Worm (Caenorhabditis elegans): Measurements from ENCODE around the gene ZK1307.3.

ZK1307.3 gene

DNA sequence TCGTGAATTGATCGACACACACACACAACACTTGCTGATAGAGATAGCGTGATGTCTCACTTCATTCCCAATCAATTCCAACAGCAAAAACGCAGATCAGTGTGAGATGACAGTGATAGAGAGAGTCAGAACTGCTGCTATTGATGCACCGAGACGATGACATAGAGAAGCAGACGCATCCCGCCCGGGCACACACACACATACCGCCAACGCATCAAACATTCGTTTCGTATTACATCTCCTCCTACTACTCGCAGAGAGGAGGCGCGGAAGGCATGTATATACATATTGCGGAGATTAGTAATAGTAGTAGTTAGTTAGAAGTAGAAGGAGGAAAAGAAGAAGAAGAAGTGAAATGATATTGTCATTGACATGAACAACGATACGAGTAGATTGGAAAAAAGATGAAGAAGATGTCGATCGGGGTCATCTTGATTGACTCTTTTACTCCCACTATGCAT, 33.4 kb downstream of the ZK1307.3 start (continued):
- TF ChIP-seq nhr-77 (tag; optimal IDR thresholded peaks at IDR 0.05), result peak; percentile 3
- TF ChIP-seq lin-13 (GFP tag; optimal IDR thresholded peaks at IDR 0.05), result no peak
- TF ChIP-seq ceh-20 (GFP tag; IDR thresholded peaks at IDR 0.05), result no peak
- TF ChIP-seq nhr-48 (tag; optimal IDR thresholded peaks at IDR 0.05), result no peak
- no peak for TF ChIP-seq dmd-8 (GFP tag; IDR thresholded peaks at IDR 0.05)
- TF ChIP-seq nhr-102 (tag; optimal IDR thresholded peaks at IDR 0.05), result peak; percentile 1
- no peak for TF ChIP-seq nhr-6 (tag; optimal IDR thresholded peaks at IDR 0.05)
- TF ChIP-seq lin-15B (tag; optimal IDR thresholded peaks at IDR 0.05), result no peak
- TF ChIP-seq Y75B8A.6 (GFP tag; IDR thresholded peaks at IDR 0.05), result no peak
- peak; percentile 33 for TF ChIP-seq T26A8.4 (GFP tag; IDR thresholded peaks at IDR 0.05)
- no peak for TF ChIP-seq D1046.2 (GFP tag; IDR thresholded peaks at IDR 0.05)
- TF ChIP-seq mdt-29 (GFP tag; IDR thresholded peaks at IDR 0.05), result no peak
- no peak for TF ChIP-seq ceh-32 (tag; optimal IDR thresholded peaks at IDR 0.05; ENCODE audit: poor library complexity)
- peak; percentile 22 for TF ChIP-seq ceh-28 (tag; optimal IDR thresholded peaks at IDR 0.05)
- no peak for TF ChIP-seq snpc-1.2 (GFP tag; IDR thresholded peaks at IDR 0.05)
- TF ChIP-seq nhr-28 (tag; optimal IDR thresholded peaks at IDR 0.05), result peak; percentile 93
- no peak for TF ChIP-seq gei-8 (GFP tag; optimal IDR thresholded peaks at IDR 0.05)
- TF ChIP-seq ceh-82 (tag; optimal IDR thresholded peaks at IDR 0.05), result no peak
- peak; percentile 36 for TF ChIP-seq lin-38 (GFP tag; IDR thresholded peaks at IDR 0.05)
- TF ChIP-seq php-3 (GFP tag; IDR thresholded peaks at IDR 0.05), result 0 out of 2 replicates have a peak, but pooled peaks have one; percentile 36
- TF ChIP-seq mep-1 (tag; optimal IDR thresholded peaks at IDR 0.05), result peak; percentile 75
- peak; percentile 24 for TF ChIP-seq spr-1 (tag; optimal IDR thresholded peaks at IDR 0.05)
- no peak for TF ChIP-seq F10B5.3 (tag; optimal IDR thresholded peaks at IDR 0.05)
- no peak for TF ChIP-seq lir-3 (tag; optimal IDR thresholded peaks at IDR 0.05)
- no peak for TF ChIP-seq egl-27 (tag; optimal IDR thresholded peaks at IDR 0.05)
- TF ChIP-seq mxl-3 (GFP tag; optimal IDR thresholded peaks at IDR 0.05), result peak; percentile 94
- no peak for TF ChIP-seq dmd-9 (GFP tag; IDR thresholded peaks at IDR 0.05)
- no peak for TF ChIP-seq snpc-4 (tag; optimal IDR thresholded peaks at IDR 0.05)
- peak; percentile 44; the same call in 1 of the 2 replicates for TF ChIP-seq madf-9 (GFP tag; conservative IDR thresholded peaks at IDR 0.05)
- TF ChIP-seq mxl-2 (GFP tag; conservative IDR thresholded peaks at IDR 0.05), result 0 out of 2 replicates have a peak, but pooled peaks have one; percentile 33
- TF ChIP-seq nhr-41 (GFP tag; IDR thresholded peaks at IDR 0.05), result 0 out of 2 replicates have a peak, but pooled peaks have one; percentile 53
- TF ChIP-seq skn-1 (tag; optimal IDR thresholded peaks at IDR 0.05), result no peak
- TF ChIP-seq mes-2 (tag; optimal IDR thresholded peaks at IDR 0.05; ENCODE audit: poor library complexity, severe bottlenecking), result peak; percentile 39
- peak; percentile 45 to 48 for TF ChIP-seq lsy-2 (tag; optimal IDR thresholded peaks at IDR 0.05)
- TF ChIP-seq lin-29 (GFP tag; IDR thresholded peaks at IDR 0.05), result no peak
- TF ChIP-seq spr-3 (GFP tag; optimal IDR thresholded peaks at IDR 0.05), result no peak
- no peak for TF ChIP-seq nhr-237 (tag; optimal IDR thresholded peaks at IDR 0.05)
- TF ChIP-seq F44E2.7 (GFP tag; IDR thresholded peaks at IDR 0.05), result no peak
- TF ChIP-seq hmg-1.1 (GFP tag; IDR thresholded peaks at IDR 0.05), result peak; percentile 46
- no peak for TF ChIP-seq rbr-2 (tag; optimal IDR thresholded peaks at IDR 0.05)
- no peak for TF ChIP-seq daf-8 (GFP tag; IDR thresholded peaks at IDR 0.05)
- TF ChIP-seq saeg-2 (GFP tag; IDR thresholded peaks at IDR 0.05), result 0 out of 2 replicates have a peak, but pooled peaks have one; percentile 18
- TF ChIP-seq F26F4.8 (GFP tag; conservative IDR thresholded peaks at IDR 0.05), result no peak
- TF ChIP-seq nhr-10 (tag; optimal IDR thresholded peaks at IDR 0.05), result no peak
- no peak for TF ChIP-seq Y105C5A.15 (GFP tag; IDR thresholded peaks at IDR 0.05)
- peak; percentile 2 for TF ChIP-seq ama-1 (optimal IDR thresholded peaks at IDR 0.05)
- TF ChIP-seq unc-39 (tag; optimal IDR thresholded peaks at IDR 0.05), result no peak
- no peak for TF ChIP-seq duxl-1 (tag; optimal IDR thresholded peaks at IDR 0.05; ENCODE audit: poor library complexity)
- TF ChIP-seq ceh-44 (GFP tag; IDR thresholded peaks at IDR 0.05), result no peak
- TF ChIP-seq T20F7.1 (GFP tag; optimal IDR thresholded peaks at IDR 0.05), result peak; percentile 43
- no peak for TF ChIP-seq Y48G9A.11 (GFP tag; IDR thresholded peaks at IDR 0.05)
- TF ChIP-seq mdl-1 (tag; optimal IDR thresholded peaks at IDR 0.05), result peak in 1 of 2 experiments; percentile 74

Measured in whole organism, L4 larva.